Fruit fly (Drosophila melanogaster): Measurements from ENCODE around the gene dati.

dm6 chr4:421772-422171 lies 26.4 kb upstream of the dati start:
- no peak for TF ChIP-seq CG8478 (optimal IDR thresholded peaks at IDR 0.05)
- TF ChIP-seq CTCF (optimal IDR thresholded peaks at IDR 0.05) = no peak
